Fruit fly (Drosophila melanogaster): Measurements from ENCODE around the gene CG7368.
A peak's percentile ranks its signal among the peaks of the same experiment; 100 is the strongest.

CG7368 gene

DNA sequence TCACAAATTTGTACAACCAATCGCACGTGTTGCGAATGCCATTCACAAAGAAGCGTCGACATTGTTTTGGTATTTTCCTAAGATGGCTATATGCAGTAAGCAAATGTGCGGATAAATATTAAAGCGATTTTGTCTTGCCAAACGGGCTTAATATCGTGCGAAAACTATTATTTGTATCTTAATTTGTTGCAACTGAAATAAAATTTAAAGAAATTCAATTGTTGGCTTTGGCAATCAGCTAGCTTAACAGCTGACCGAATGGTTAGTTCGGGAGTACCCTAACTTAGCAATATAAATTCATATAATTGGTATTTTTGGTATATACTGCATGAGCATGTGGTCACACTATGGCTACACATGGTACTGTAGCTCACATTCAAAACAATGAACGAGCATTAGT, 51.4 kb downstream of the CG7368 start, which contains the start of the genes RIOK1 and Polr3H (continued):
- TF ChIP-seq CG7745 (tag; optimal IDR thresholded peaks at IDR 0.05) = no peak
- no peak for TF ChIP-seq z (GFP tag; IDR thresholded peaks at IDR 0.05)
- TF ChIP-seq Fer3 (tag; optimal IDR thresholded peaks at IDR 0.05) = peak; percentile 67
- no peak for TF ChIP-seq h (optimal IDR thresholded peaks at IDR 0.05)
- TF ChIP-seq schlank (tag; optimal IDR thresholded peaks at IDR 0.05) = no peak
- TF ChIP-seq seq (GFP tag; IDR thresholded peaks at IDR 0.05) = no peak
- TF ChIP-seq CG6175 (GFP tag; IDR thresholded peaks at IDR 0.05) = no peak
- no peak for TF ChIP-seq lab (GFP tag; optimal IDR thresholded peaks at IDR 0.05)
- no peak for TF ChIP-seq prd (optimal IDR thresholded peaks at IDR 0.05)
- TF ChIP-seq prd (GFP tag; IDR thresholded peaks at IDR 0.05) = peak; percentile 67
- no peak for TF ChIP-seq run (tag; optimal IDR thresholded peaks at IDR 0.05)
- TF ChIP-seq scrt (GFP tag; optimal IDR thresholded peaks at IDR 0.05) = peak; percentile 64
- TF ChIP-seq CG14860 (GFP tag; IDR thresholded peaks at IDR 0.05; ENCODE audit: partially characterized antibody) = no peak
- no peak for TF ChIP-seq Oli (tag; optimal IDR thresholded peaks at IDR 0.05)
- peak; percentile 72 for TF ChIP-seq NfI (GFP tag; optimal IDR thresholded peaks at IDR 0.05)
- TF ChIP-seq Sin3A (optimal IDR thresholded peaks at IDR 0.05) = peak; percentile 73
- peak; percentile 81 for TF ChIP-seq chn (GFP tag; optimal IDR thresholded peaks at IDR 0.05)
- peak; percentile 35 for TF ChIP-seq zen (tag; optimal IDR thresholded peaks at IDR 0.05)
- no peak for TF ChIP-seq BtbVII (GFP tag; optimal IDR thresholded peaks at IDR 0.05)
- no peak for TF ChIP-seq fd64A (GFP tag; optimal IDR thresholded peaks at IDR 0.05)
- peak; percentile 46; the same call in 1 of the 2 replicates for TF ChIP-seq CG11247 (GFP tag; IDR thresholded peaks at IDR 0.05)
- peak; percentile 48 for TF ChIP-seq E2f1 (GFP tag; IDR thresholded peaks at IDR 0.05)
- no peak for TF ChIP-seq cad (GFP tag; optimal IDR thresholded peaks at IDR 0.05)
- TF ChIP-seq wor (GFP tag; IDR thresholded peaks at IDR 0.05) = no peak
- TF ChIP-seq Dip2 (GFP tag; IDR thresholded peaks at IDR 0.05) = no peak
- peak; percentile 79 for TF ChIP-seq Xbp1 (GFP tag; optimal IDR thresholded peaks at IDR 0.05)
- TF ChIP-seq jigr1 (GFP tag; IDR thresholded peaks at IDR 0.05) = no peak
- TF ChIP-seq crc (GFP tag; optimal IDR thresholded peaks at IDR 0.05) = peak; percentile 70
- no peak for TF ChIP-seq sr (GFP tag; IDR thresholded peaks at IDR 0.05)
- no peak for TF ChIP-seq CG9437 (GFP tag; optimal IDR thresholded peaks at IDR 0.05)
- TF ChIP-seq pb (GFP tag; optimal IDR thresholded peaks at IDR 0.05) = no peak
- peak; percentile 32 for TF ChIP-seq pnt (GFP tag; optimal IDR thresholded peaks at IDR 0.05)
- TF ChIP-seq kay (GFP tag; optimal IDR thresholded peaks at IDR 0.05) = no peak
- TF ChIP-seq dimm (GFP tag; IDR thresholded peaks at IDR 0.05) = no peak
- peak; percentile 27 for TF ChIP-seq CG18619 (GFP tag; optimal IDR thresholded peaks at IDR 0.05)
- TF ChIP-seq ATbp (GFP tag; optimal IDR thresholded peaks at IDR 0.05) = no peak
- no peak for TF ChIP-seq org-1 (GFP tag; optimal IDR thresholded peaks at IDR 0.05)
- TF ChIP-seq CG16779 (GFP tag; IDR thresholded peaks at IDR 0.05) = no peak
- peak; percentile 74 for TF ChIP-seq CG8944 (GFP tag; optimal IDR thresholded peaks at IDR 0.05)
- TF ChIP-seq her (GFP tag; optimal IDR thresholded peaks at IDR 0.05) = peak; percentile 63
- TF ChIP-seq CG6765 (GFP tag; optimal IDR thresholded peaks at IDR 0.05) = no peak
- TF ChIP-seq tup (GFP tag; optimal IDR thresholded peaks at IDR 0.05) = peak; percentile 4
- TF ChIP-seq CG15011 (GFP tag; optimal IDR thresholded peaks at IDR 0.05) = peak; percentile 37
- no peak for TF ChIP-seq CG1529 (GFP tag; optimal IDR thresholded peaks at IDR 0.05)
- TF ChIP-seq peb (GFP tag; IDR thresholded peaks at IDR 0.05) = 0 out of 2 replicates have a peak, but pooled peaks have one; percentile 28
- TF ChIP-seq NC2β (GFP tag; optimal IDR thresholded peaks at IDR 0.05) = peak; percentile 67
- TF ChIP-seq sna (GFP tag; IDR thresholded peaks at IDR 0.05; ENCODE audit: partially characterized antibody) = no peak
- peak; percentile 33 for TF ChIP-seq CG30431 (GFP tag; optimal IDR thresholded peaks at IDR 0.05)
- peak; percentile 79 for TF ChIP-seq CG12391 (tag; optimal IDR thresholded peaks at IDR 0.05)
- peak; percentile 63; the same call in 1 of the 2 replicates for TF ChIP-seq Ptx1 (GFP tag; IDR thresholded peaks at IDR 0.05)
- TF ChIP-seq p53 (GFP tag; optimal IDR thresholded peaks at IDR 0.05) = peak; percentile 35
- peak; percentile 97 for TF ChIP-seq sens (GFP tag)
- peak; percentile 34 for TF ChIP-seq CG3838 (GFP tag; optimal IDR thresholded peaks at IDR 0.05)
- no peak for TF ChIP-seq sima (GFP tag; optimal IDR thresholded peaks at IDR 0.05)

All from whole organism, embryonic.